Fruit fly (Drosophila melanogaster) whole organism, embryonic: ENCODE results near the gene bab2.
A peak's percentile ranks its signal among the peaks of the same experiment; 100 is the strongest.

Experiments
- Aef1 ChIP-seq: fragments of 200-800 bp; sonication (Bioruptor generic); IDR thresholded peaks from 3 replicates; pipeline ENCODE4 v1.3.6; 2022; ENCODE audit warnings: missing biosample characterization, missing genetic modification characterization
- CG1024 ChIP-seq: fragments of 200-800 bp; sonication (Bioruptor generic); IDR thresholded peaks from 2 replicates; pipeline ENCODE4 v1.3.6; 2022; ENCODE audit warnings: missing biosample characterization, missing genetic modification characterization
- CG10565 ChIP-seq: fragments of 200-800 bp; sonication (Bioruptor generic); optimal IDR thresholded peaks from 3 replicates; lab custom pipeline; 2016; ENCODE audit warnings: missing biosample characterization, mild to moderate bottlenecking, missing genetic modification characterization
- CG11456 ChIP-seq: fragments of 200-800 bp; sonication (Bioruptor generic); IDR thresholded peaks from 3 replicates; pipeline ENCODE4 v1.3.6; 2022; ENCODE audit warnings: missing biosample characterization, missing genetic modification characterization
- CG13123 ChIP-seq: fragments of 200-800 bp; sonication (Bioruptor generic); optimal IDR thresholded peaks from 2 replicates; lab custom pipeline; 2016; ENCODE audit warnings: missing biosample characterization, missing genetic modification characterization
- CG13296 ChIP-seq: fragments of 200-800 bp; sonication (Bioruptor generic); optimal IDR thresholded peaks from 3 replicates; lab custom pipeline; 2018; ENCODE audit warnings: missing biosample characterization, mild to moderate bottlenecking, missing genetic modification characterization
- CG14965 ChIP-seq: fragments of 200-800 bp; sonication (Bioruptor generic); optimal IDR thresholded peaks from 2 replicates; lab custom pipeline; 2016; ENCODE audit warnings: missing biosample characterization, missing genetic modification characterization, borderline replicate concordance
- CG15514 ChIP-seq: fragments of 200-800 bp; sonication (Bioruptor generic); optimal IDR thresholded peaks from 3 replicates; lab custom pipeline; 2017; ENCODE audit warnings: missing biosample characterization, missing genetic modification characterization, mild to moderate bottlenecking, moderate library complexity, missing genetic modification reagents
- CG15696 ChIP-seq: fragments of 200-800 bp; sonication (Bioruptor generic); optimal IDR thresholded peaks from 2 replicates; lab custom pipeline; 2019; ENCODE audit warnings: missing biosample characterization, mild to moderate bottlenecking, missing genetic modification characterization, moderate library complexity
- CG1602 ChIP-seq: fragments of 200-800 bp; sonication (Bioruptor generic); optimal IDR thresholded peaks from 3 replicates; lab custom pipeline; 2016; ENCODE audit warnings: missing biosample characterization, missing genetic modification characterization
- CG16815 ChIP-seq: fragments of 200-800 bp; sonication (Bioruptor generic); optimal IDR thresholded peaks from 3 replicates; lab custom pipeline; 2017; ENCODE audit warnings: missing biosample characterization, mild to moderate bottlenecking, missing genetic modification characterization
- CG17361 ChIP-seq: fragments of 200-800 bp; sonication (Bioruptor generic); IDR thresholded peaks from 3 replicates; pipeline ENCODE4 v1.3.6; 2022; ENCODE audit warnings: missing biosample characterization, missing genetic modification characterization
- CG2889 ChIP-seq: fragments of 200-800 bp; sonication (Bioruptor generic); IDR thresholded peaks from 3 replicates; pipeline ENCODE4 v1.3.6; 2022; ENCODE audit warnings: missing biosample characterization, missing genetic modification characterization
- CG34422 ChIP-seq: fragments of 200-800 bp; sonication (Bioruptor generic); IDR thresholded peaks from 3 replicates; pipeline ENCODE4 v1.3.6; 2022; ENCODE audit warnings: missing biosample characterization, missing genetic modification characterization
- CG3838 ChIP-seq: fragments of 200-800 bp; sonication (Bioruptor generic); optimal IDR thresholded peaks from 3 replicates; lab custom pipeline; 2016; ENCODE audit warnings: missing biosample characterization, missing genetic modification characterization
- CG6654 ChIP-seq: fragments of 200-800 bp; sonication (Bioruptor generic); optimal IDR thresholded peaks from 2 replicates; lab custom pipeline; 2017; ENCODE audit warnings: missing biosample characterization, mild to moderate bottlenecking, missing genetic modification characterization
- CG7271 ChIP-seq: fragments of 200-800 bp; sonication (Bioruptor generic); optimal IDR thresholded peaks from 2 replicates; lab custom pipeline; 2018; ENCODE audit warnings: missing biosample characterization, mild to moderate bottlenecking, missing genetic modification characterization, moderate library complexity
- CG7556 ChIP-seq: fragments of 200-800 bp; sonication (Bioruptor generic); optimal IDR thresholded peaks from 2 replicates; lab custom pipeline; 2017; ENCODE audit warnings: missing biosample characterization, mild to moderate bottlenecking, missing genetic modification characterization
- CG8290 ChIP-seq, 3 experiments: fragments of 200-800 bp; sonication (Bioruptor generic); optimal IDR thresholded peaks; 2 replicates each; lab custom pipeline; 2016 to 2019; ENCODE audit warnings: missing biosample characterization in 3 of 3, missing genetic modification characterization in 3 of 3, mild to moderate bottlenecking in 2 of 3, moderate library complexity in 1 of 3
- CG9817 ChIP-seq: fragments of 200-800 bp; sonication (Bioruptor generic); optimal IDR thresholded peaks from 2 replicates; lab custom pipeline; 2018; ENCODE audit warnings: missing biosample characterization, mild to moderate bottlenecking, missing genetic modification characterization, moderate library complexity
- CHES-1-like ChIP-seq: fragments of 200-800 bp; sonication (Bioruptor generic); optimal IDR thresholded peaks from 2 replicates; lab custom pipeline; 2016; ENCODE audit warnings: missing biosample characterization, missing genetic modification characterization
- Camta ChIP-seq: fragments of 200-800 bp; sonication (Bioruptor generic); optimal IDR thresholded peaks from 2 replicates; lab custom pipeline; 2016; ENCODE audit warnings: missing biosample characterization, missing genetic modification characterization
- Chrac-16 ChIP-seq: fragments of 200-800 bp; sonication (Bioruptor generic); optimal IDR thresholded peaks from 3 replicates; lab custom pipeline; 2016; ENCODE audit warnings: missing biosample characterization, missing genetic modification characterization
- D19A ChIP-seq: fragments of 200-800 bp; optimal IDR thresholded peaks from 3 replicates; lab custom pipeline; 2019; ENCODE audit warnings: missing biosample characterization, mild to moderate bottlenecking, missing genetic modification characterization, moderate library complexity
- D19B ChIP-seq: fragments of 200-800 bp; sonication (Bioruptor generic); optimal IDR thresholded peaks from 2 replicates; lab custom pipeline; 2017; ENCODE audit warnings: missing biosample characterization, mild to moderate bottlenecking, missing genetic modification characterization
- Dek ChIP-seq: fragments of 200-800 bp; sonication (Bioruptor generic); optimal IDR thresholded peaks from 3 replicates; lab custom pipeline; 2019; ENCODE audit warnings: missing biosample characterization, mild to moderate bottlenecking, missing genetic modification characterization, moderate library complexity
- Dp ChIP-seq: fragments of 200-800 bp; sonication (Bioruptor generic); optimal IDR thresholded peaks from 2 replicates; lab custom pipeline; 2018; ENCODE audit warnings: missing biosample characterization, mild to moderate bottlenecking, missing genetic modification characterization, moderate library complexity
- Hand ChIP-seq: fragments of 200-800 bp; sonication (Bioruptor generic); optimal IDR thresholded peaks from 2 replicates; lab custom pipeline; 2017; ENCODE audit warnings: mild to moderate bottlenecking, missing biosample characterization, missing genetic modification reagents, missing genetic modification characterization
- Neu2 ChIP-seq: fragments of 200-800 bp; sonication (Bioruptor generic); optimal IDR thresholded peaks from 3 replicates; lab custom pipeline; 2016; ENCODE audit warnings: missing biosample characterization, missing genetic modification characterization, borderline replicate concordance
- Nf-YB ChIP-seq: fragments of 200-800 bp; sonication (Bioruptor generic); optimal IDR thresholded peaks from 3 replicates; lab custom pipeline; 2019; ENCODE audit warnings: missing biosample characterization, mild to moderate bottlenecking, missing genetic modification characterization, moderate library complexity
- Spps ChIP-seq: fragments of 200-800 bp; sonication (Bioruptor generic); optimal IDR thresholded peaks from 2 replicates; lab custom pipeline; 2018; ENCODE audit warnings: missing biosample characterization, mild to moderate bottlenecking, missing genetic modification characterization
- Stat92E ChIP-seq, 3 experiments: fragments of >200 bp in 2 of 3; fragments of 200-800 bp in 1 of 3; sonication (Bioruptor generic) in 1 of 3; optimal IDR thresholded peaks; 2 replicates each; lab custom pipeline; 2017 to 2019; ENCODE audit warnings: missing biosample characterization in 3 of 3, missing genetic modification characterization in 3 of 3, mild to moderate bottlenecking in 1 of 3, moderate library complexity in 1 of 3
- Tbp ChIP-seq: fragments of >200 bp; optimal IDR thresholded peaks from 2 replicates; lab custom pipeline; 2018; ENCODE audit warnings: missing biosample characterization, missing genetic modification characterization
- bcd ChIP-seq: fragments of 200-800 bp; sonication (Bioruptor generic); optimal IDR thresholded peaks from 2 replicates; lab custom pipeline; 2017; ENCODE audit warnings: missing biosample characterization, mild to moderate bottlenecking, missing genetic modification characterization
- bigmax ChIP-seq: fragments of 200-800 bp; sonication (Bioruptor generic); optimal IDR thresholded peaks from 2 replicates; lab custom pipeline; 2018; ENCODE audit warnings: missing biosample characterization, mild to moderate bottlenecking, missing genetic modification characterization
- bsh ChIP-seq, 2 experiments: fragments of 200-800 bp; sonication (Bioruptor generic); optimal IDR thresholded peaks; 2 replicates each; lab custom pipeline; 2017 to 2018; ENCODE audit warnings: mild to moderate bottlenecking in 2 of 2, missing biosample characterization in 2 of 2, missing genetic modification characterization in 2 of 2, moderate library complexity in 1 of 2
- crc ChIP-seq: fragments of 200-800 bp; sonication (Bioruptor generic); optimal IDR thresholded peaks from 2 replicates; lab custom pipeline; 2016; ENCODE audit warnings: missing biosample characterization, missing genetic modification characterization
- dmrt11E ChIP-seq: fragments of 200-800 bp; sonication (Bioruptor generic); optimal IDR thresholded peaks from 3 replicates; lab custom pipeline; 2018; ENCODE audit warnings: missing biosample characterization, mild to moderate bottlenecking, missing genetic modification characterization, moderate library complexity
- fd96Cb ChIP-seq: fragments of 200-800 bp; sonication (Bioruptor generic); optimal IDR thresholded peaks from 2 replicates; lab custom pipeline; 2018; ENCODE audit warnings: missing biosample characterization, mild to moderate bottlenecking, missing genetic modification characterization, moderate library complexity
- gsb-n ChIP-seq: fragments of 200-800 bp; sonication (Bioruptor generic); optimal IDR thresholded peaks from 3 replicates; lab custom pipeline; 2018; ENCODE audit warnings: missing biosample characterization, mild to moderate bottlenecking, missing genetic modification characterization
- her ChIP-seq: fragments of 200-800 bp; sonication (Bioruptor generic); optimal IDR thresholded peaks from 2 replicates; lab custom pipeline; 2016; ENCODE audit warnings: missing biosample characterization, missing genetic modification characterization
- inv ChIP-seq: fragments of 200-800 bp; sonication (Bioruptor generic); IDR thresholded peaks from 2 replicates; pipeline ENCODE4 v1.3.6; 2022; ENCODE audit warnings: missing biosample characterization, missing genetic modification characterization; ENCODE audit not compliant: partially characterized antibody
- odd ChIP-seq: fragments of 200-800 bp; sonication (Bioruptor generic); optimal IDR thresholded peaks from 2 replicates; lab custom pipeline; 2017; ENCODE audit warnings: missing biosample characterization, mild to moderate bottlenecking, missing genetic modification characterization
- pb ChIP-seq: fragments of 200-800 bp; sonication (Bioruptor generic); optimal IDR thresholded peaks from 3 replicates; lab custom pipeline; 2016; ENCODE audit warnings: missing biosample characterization, missing genetic modification characterization
- prd ChIP-seq, 3 experiments: fragments of >200 bp in 2 of 3; fragments of 200-800 bp in 1 of 3; sonication (Bioruptor generic) in 1 of 3; optimal IDR thresholded peaks in 2 of 3; IDR thresholded peaks in 1 of 3; 2 replicates in 2 of 3; 3 replicates in 1 of 3; pipeline versions ENCODE4 v1.3.6 to Lab custom; 2017 to 2022; ENCODE audit warnings: missing biosample characterization in 1 of 3, missing genetic modification characterization in 1 of 3
- pum ChIP-seq: fragments of 200-800 bp; sonication (Bioruptor generic); optimal IDR thresholded peaks from 2 replicates; lab custom pipeline; 2016; ENCODE audit warnings: missing biosample characterization, missing genetic modification characterization
- sim ChIP-seq: fragments of 200-800 bp; sonication (Bioruptor generic); IDR thresholded peaks from 2 replicates; pipeline ENCODE4 v1.3.6; 2022; ENCODE audit warnings: missing biosample characterization, missing genetic modification characterization
- unc-4 ChIP-seq: fragments of 200-800 bp; sonication (Bioruptor generic); IDR thresholded peaks from 2 replicates; pipeline ENCODE4 v1.3.6; 2022; ENCODE audit warnings: missing biosample characterization, missing genetic modification characterization; ENCODE audit not compliant: partially characterized antibody
- usp ChIP-seq: fragments of >200 bp; optimal IDR thresholded peaks from 2 replicates; lab custom pipeline; 2017; ENCODE audit warnings: missing biosample characterization, missing genetic modification characterization

Gene bab2

dm6 chr3L:1166266-1166665, 10.8 kb downstream of the bab2 start (continued):
- TF ChIP-seq Stat92E (GFP tag; optimal IDR thresholded peaks at IDR 0.05; lab: Kevin White, UChicago) (no peak), bigmax (GFP tag; lab: Kevin White, UChicago) (peak; percentile 33), CG7271 (tag; lab: Kevin White, UChicago) (peak; percentile 79), usp (GFP tag; lab: Kevin White, UChicago) (no peak), pb (no peak), pum (GFP tag; lab: Kevin White, UChicago) (no peak), Camta (GFP tag; lab: Kevin White, UChicago) (no peak), Hand (GFP tag; lab: Kevin White, UChicago) (no peak), Spps (peak; percentile 17), CG16815 (GFP tag; lab: Kevin White, UChicago) (no peak), odd (GFP tag; lab: Kevin White, UChicago) (peak; percentile 81), Aef1 (GFP tag; lab: Robert Waterston, UW) (no peak), Dek (tag; lab: Kevin White, UChicago) (no peak), crc (GFP tag; lab: Kevin White, UChicago) (no peak), CG13296 (GFP tag; lab: Kevin White, UChicago) (peak; percentile 3), Neu2 (GFP tag; lab: Kevin White, UChicago) (no peak), CG11456 (no peak), D19A (tag; lab: Kevin White, UChicago) (peak; percentile 14), CG8290 (GFP tag; optimal IDR thresholded peaks at IDR 0.05; lab: Kevin White, UChicago) (no peak), CG8290 (tag; optimal IDR thresholded peaks at IDR 0.05; lab: Kevin White, UChicago) (peak; percentile 49 to 87), gsb-n (peak; percentile 63), Dp (GFP tag; lab: Kevin White, UChicago) (no peak), bcd (no peak), prd (optimal IDR thresholded peaks at IDR 0.05; lab: Kevin White, UChicago) (no peak), prd (GFP tag; IDR thresholded peaks at IDR 0.05; lab: Robert Waterston, UW) (peak; percentile 10; the same call in 1 of the 3 replicates), CG7556 (GFP tag; lab: Kevin White, UChicago) (peak; percentile 22), CG3838 (GFP tag; lab: Kevin White, UChicago) (no peak), CG1024 (GFP tag; lab: Robert Waterston, UW) (no peak; the same call in 1 of the 2 replicates), CHES-1-like (GFP tag; lab: Kevin White, UChicago) (no peak), inv (GFP tag; lab: Robert Waterston, UW) (no peak), CG15696 (tag; lab: Kevin White, UChicago) (peak; percentile 90), Chrac-16 (no peak), sim (GFP tag; lab: Robert Waterston, UW) (peak; percentile 86), bsh (GFP tag; optimal IDR thresholded peaks at IDR 0.05; lab: Kevin White, UChicago) (peak in 1 of 2 experiments; percentile 74), CG10565 (GFP tag; lab: Kevin White, UChicago) (no peak), CG9817 (tag; lab: Kevin White, UChicago) (no peak), CG17361 (no peak), CG6654 (GFP tag; lab: Kevin White, UChicago) (no peak), fd96Cb (no peak), CG15514 (GFP tag; lab: Kevin White, UChicago) (no peak), unc-4 (no peak), her (GFP tag; lab: Kevin White, UChicago) (no peak), CG14965 (GFP tag; lab: Kevin White, UChicago) (no peak), dmrt11E (tag; lab: Kevin White, UChicago) (peak; percentile 58), CG1602 (no peak), D19B (GFP tag; lab: Kevin White, UChicago) (no peak), Nf-YB (GFP tag; lab: Kevin White, UChicago) (peak; percentile 41), CG2889 (no peak), CG13123 (GFP tag; lab: Kevin White, UChicago) (no peak), CG34422 (GFP tag; lab: Robert Waterston, UW) (no peak), Tbp (GFP tag; lab: Kevin White, UChicago) (no peak)
